Fruit fly (Drosophila melanogaster): ENCODE measurements around the gene CG17328.

Gene CG17328

DNA sequence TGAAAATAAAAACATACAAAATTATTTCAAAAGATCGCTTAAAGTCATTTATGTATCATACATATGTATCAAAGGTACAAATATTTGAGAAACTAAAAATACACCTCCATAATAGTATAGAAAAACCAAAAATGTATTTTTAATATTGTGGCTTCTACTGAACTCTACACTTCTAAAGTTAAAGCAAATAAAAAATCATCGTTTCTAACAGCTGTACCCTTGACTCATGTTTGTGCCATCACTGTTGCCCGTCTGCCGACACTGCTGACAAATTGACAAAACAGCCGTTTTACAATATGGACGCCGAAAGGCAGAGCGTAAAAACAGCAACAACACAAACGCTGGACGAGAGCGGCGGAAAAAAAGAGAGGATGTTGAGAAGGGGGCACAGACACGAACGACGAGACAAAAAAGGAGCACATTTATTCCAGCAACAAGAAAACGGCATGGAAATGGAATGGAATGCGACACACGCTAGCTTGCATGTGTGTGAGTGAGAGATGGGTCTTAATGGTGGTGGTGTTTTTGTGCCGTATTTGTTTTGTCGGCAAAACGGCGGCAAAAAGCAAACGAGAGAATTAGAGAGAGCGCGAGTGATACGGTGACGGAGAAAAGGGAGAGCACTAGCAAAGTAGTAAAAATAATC, 13.3 kb upstream of the CG17328 start (continued):
- TF ChIP-seq D (optimal IDR thresholded peaks at IDR 0.05) (no peak), D (GFP tag; optimal IDR thresholded peaks at IDR 0.05) (peak; percentile 72), D19A (tag; optimal IDR thresholded peaks at IDR 0.05) (peak; percentile 80), cad (GFP tag; optimal IDR thresholded peaks at IDR 0.05) (no peak), CG13287 (GFP tag; IDR thresholded peaks at IDR 0.05; ENCODE audit: partially characterized antibody) (no peak), grn (GFP tag; optimal IDR thresholded peaks at IDR 0.05) (no peak), Sry-δ (GFP tag; optimal IDR thresholded peaks at IDR 0.05) (peak; percentile 41), CG1647 (GFP tag; optimal IDR thresholded peaks at IDR 0.05) (peak; percentile 51), CG7987 (GFP tag; optimal IDR thresholded peaks at IDR 0.05) (peak; percentile 69), Camta (GFP tag; optimal IDR thresholded peaks at IDR 0.05) (peak; percentile 79), CG17802 (tag; optimal IDR thresholded peaks at IDR 0.05) (peak; percentile 56), otp (GFP tag; IDR thresholded peaks at IDR 0.05) (no peak), Hr51 (GFP tag; optimal IDR thresholded peaks at IDR 0.05) (peak; percentile 77 to 90), kni (GFP tag; optimal IDR thresholded peaks at IDR 0.05) (peak; percentile 93), B-H1 (GFP tag; IDR thresholded peaks at IDR 0.05) (no peak), danr (GFP tag; IDR thresholded peaks at IDR 0.05) (no peak), trh (GFP tag; optimal IDR thresholded peaks at IDR 0.05) (peak; percentile 55), scrt (GFP tag; optimal IDR thresholded peaks at IDR 0.05) (peak; percentile 69), oc (tag; optimal IDR thresholded peaks at IDR 0.05) (peak; percentile 48), CG10209 (GFP tag; optimal IDR thresholded peaks at IDR 0.05) (peak; percentile 88), gem (tag; optimal IDR thresholded peaks at IDR 0.05) (peak; percentile 92), fd3F (GFP tag; optimal IDR thresholded peaks at IDR 0.05) (peak; percentile 76), schlank (tag; optimal IDR thresholded peaks at IDR 0.05) (peak; percentile 65), CG15073 (GFP tag; optimal IDR thresholded peaks at IDR 0.05) (peak; percentile 98), Atf3 (GFP tag; optimal IDR thresholded peaks at IDR 0.05) (peak; percentile 85), wek (GFP tag; optimal IDR thresholded peaks at IDR 0.05) (no peak), CG6272 (GFP tag; IDR thresholded peaks at IDR 0.05) (peak; percentile 72), nmo (GFP tag; optimal IDR thresholded peaks at IDR 0.05) (peak; percentile 83), pnt (GFP tag; optimal IDR thresholded peaks at IDR 0.05) (peak; percentile 72), emc (GFP tag; optimal IDR thresholded peaks at IDR 0.05) (peak; percentile 61), TFAM (GFP tag; optimal IDR thresholded peaks at IDR 0.05) (peak; percentile 71), CG11456 (GFP tag; IDR thresholded peaks at IDR 0.05) (no peak), grau (tag; optimal IDR thresholded peaks at IDR 0.05) (peak; percentile 88), MTF-1 (GFP tag; optimal IDR thresholded peaks at IDR 0.05; ENCODE audit: borderline replicate concordance) (peak; percentile 13), ro (GFP tag; IDR thresholded peaks at IDR 0.05) (no peak), Eip74EF (GFP tag; optimal IDR thresholded peaks at IDR 0.05) (peak in 1 of 2 experiments; percentile 66), pho (GFP tag; optimal IDR thresholded peaks at IDR 0.05) (peak; percentile 85), fd96Cb (tag; optimal IDR thresholded peaks at IDR 0.05) (peak; percentile 83), CG2889 (GFP tag; IDR thresholded peaks at IDR 0.05) (no peak), CG13894 (tag; optimal IDR thresholded peaks at IDR 0.05) (peak; percentile 28), CG9817 (tag; optimal IDR thresholded peaks at IDR 0.05) (peak; percentile 74), CG16815 (GFP tag; optimal IDR thresholded peaks at IDR 0.05) (peak; percentile 79), ATbp (GFP tag; optimal IDR thresholded peaks at IDR 0.05) (peak; percentile 78), CG10366 (GFP tag; IDR thresholded peaks at IDR 0.05) (no peak), nerfin-1 (tag; optimal IDR thresholded peaks at IDR 0.05) (peak; percentile 52), CG17359 (tag; optimal IDR thresholded peaks at IDR 0.05) (peak; percentile 91), tio (GFP tag; optimal IDR thresholded peaks at IDR 0.05) (peak; percentile 68), CG17912 (GFP tag; optimal IDR thresholded peaks at IDR 0.05) (peak; percentile 40), hb (GFP tag; IDR thresholded peaks at IDR 0.05; ENCODE audit: partially characterized antibody) (no peak)

Measured in whole organism, embryonic.